Worm (Caenorhabditis elegans): Measurements from ENCODE around the gene enu-3.5.

The enu-3.5 gene

ce11 chrIII:12870060-12870696 lies 7.8 kb upstream of the enu-3.5 start, which contains the start of gene Y37D8A.6:
TSS of gene Y37D8A.6 (minus strand) at chrIII:12870297.
- peak; percentile 14 for TF ChIP-seq nhr-71 (tag; optimal IDR thresholded peaks at IDR 0.05)
- no peak for TF ChIP-seq zag-1 (tag; optimal IDR thresholded peaks at IDR 0.05)
- TF ChIP-seq lin-35 (GFP tag; optimal IDR thresholded peaks at IDR 0.05): peak in 1 of 2 experiments; percentile 55
- TF ChIP-seq mep-1 (tag; optimal IDR thresholded peaks at IDR 0.05): peak; percentile 9
- TF ChIP-seq pax-3 (tag; optimal IDR thresholded peaks at IDR 0.05): no peak
- peak; percentile 19 for TF ChIP-seq nhr-47 (tag; optimal IDR thresholded peaks at IDR 0.05)
- no peak for TF ChIP-seq ceh-8 (GFP tag; optimal IDR thresholded peaks at IDR 0.05)
- TF ChIP-seq efl-1 (optimal IDR thresholded peaks at IDR 0.05): peak in 1 of 2 experiments; percentile 39
- TF ChIP-seq efl-1 (GFP tag; optimal IDR thresholded peaks at IDR 0.05 in 1 of 2): peak; percentile 27 to 87
- TF ChIP-seq unc-98 (GFP tag; IDR thresholded peaks at IDR 0.05): no peak
- TF ChIP-seq F16B12.6 (tag; optimal IDR thresholded peaks at IDR 0.05): peak; percentile 78
- TF ChIP-seq dpl-1 (GFP tag; optimal IDR thresholded peaks at IDR 0.05): peak in 2 of 3 experiments; percentile 39 to 50
- TF ChIP-seq lsy-2 (tag; optimal IDR thresholded peaks at IDR 0.05): peak; percentile 15 to 27

DNA sequence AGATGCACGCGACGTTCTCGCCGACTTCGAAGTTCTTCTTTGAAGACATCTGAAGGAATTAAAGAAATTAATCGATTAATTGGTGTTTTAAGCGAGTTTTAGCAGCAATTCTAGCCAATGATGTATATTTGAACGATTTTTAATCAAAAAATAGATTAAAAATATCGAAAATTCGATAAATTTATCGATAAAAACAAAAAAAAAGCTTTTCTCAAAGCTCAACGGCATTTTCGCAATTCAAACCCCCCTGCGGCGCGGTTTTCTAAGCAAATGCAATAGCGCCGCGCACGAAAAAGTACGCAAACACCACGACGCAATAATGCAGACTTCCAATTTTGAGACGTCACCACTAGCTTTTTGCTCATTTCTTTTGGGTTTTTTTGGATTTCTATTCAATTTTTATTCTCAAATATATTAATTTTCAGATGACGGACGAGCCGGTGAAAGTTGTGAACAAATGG lies 3.4 kb upstream of the enu-3.5 start, which contains the start of the genes mrg-1 and spcs-2:
Gene mrg-1, minus strand, starts transcription at position 51 of the 461 bp plus-strand sequence.
Gene spcs-2, plus strand, starts transcription at position 426 of the 461 bp plus-strand sequence.
- peak; percentile 54 for TF ChIP-seq jun-1 (tag; optimal IDR thresholded peaks at IDR 0.05)
- TF ChIP-seq pag-3 (tag; optimal IDR thresholded peaks at IDR 0.05; ENCODE audit: borderline replicate concordance, insufficient read depth): no peak
- no peak for TF ChIP-seq C34B4.2 (tag; optimal IDR thresholded peaks at IDR 0.05)
- peak; percentile 74 for TF ChIP-seq hpl-2 (GFP tag; optimal IDR thresholded peaks at IDR 0.05)
- TF ChIP-seq lir-3 (tag; optimal IDR thresholded peaks at IDR 0.05; ENCODE audit: poor library complexity): peak; percentile 84
- no peak for TF ChIP-seq nhr-11 (tag; optimal IDR thresholded peaks at IDR 0.05)
- TF ChIP-seq mab-9 (GFP tag; IDR thresholded peaks at IDR 0.05): 0 out of 2 replicates have a peak, but pooled peaks have one; percentile 21
- peak; percentile 64 for TF ChIP-seq fkh-10 (GFP tag; optimal IDR thresholded peaks at IDR 0.05)
- peak; percentile 87 for TF ChIP-seq dsc-1 (tag; optimal IDR thresholded peaks at IDR 0.05)
- peak; percentile 88 for TF ChIP-seq nhr-19 (GFP tag; conservative IDR thresholded peaks at IDR 0.05)
- peak; percentile 89 for TF ChIP-seq mep-1 (tag; optimal IDR thresholded peaks at IDR 0.05)
- TF ChIP-seq pax-3 (tag; optimal IDR thresholded peaks at IDR 0.05): peak; percentile 58
- TF ChIP-seq F16B12.6 (tag; optimal IDR thresholded peaks at IDR 0.05): peak; percentile 99
- no peak for TF ChIP-seq ets-5 (GFP tag; IDR thresholded peaks at IDR 0.05)
- TF ChIP-seq nhr-20 (tag; optimal IDR thresholded peaks at IDR 0.05): peak; percentile 89
- peak; percentile 69 for TF ChIP-seq irx-1 (tag; optimal IDR thresholded peaks at IDR 0.05)
- peak; percentile 87 for TF ChIP-seq fkh-8 (tag; optimal IDR thresholded peaks at IDR 0.05)
- TF ChIP-seq elt-2 (tag; optimal IDR thresholded peaks at IDR 0.05): peak; percentile 61
- TF ChIP-seq unc-62 (GFP tag; optimal IDR thresholded peaks at IDR 0.05): no peak
- TF ChIP-seq ces-1 (GFP tag; optimal IDR thresholded peaks at IDR 0.05): no peak
- peak; percentile 61 for TF ChIP-seq nhr-237 (tag; optimal IDR thresholded peaks at IDR 0.05)
- TF ChIP-seq ceh-82 (tag; optimal IDR thresholded peaks at IDR 0.05): peak; percentile 90 to 91 (median 91)
- no peak for TF ChIP-seq unc-30 (tag; optimal IDR thresholded peaks at IDR 0.05)
- no peak for TF ChIP-seq efl-3 (GFP tag; optimal IDR thresholded peaks at IDR 0.05)
- TF ChIP-seq egl-27 (tag; optimal IDR thresholded peaks at IDR 0.05): no peak
- peak; percentile 83 for TF ChIP-seq fos-1 (tag; optimal IDR thresholded peaks at IDR 0.05)
- no peak for TF ChIP-seq Y116A8C.19 (tag; optimal IDR thresholded peaks at IDR 0.05; ENCODE audit: borderline replicate concordance)
- peak; percentile 80 for TF ChIP-seq C04F5.9 (tag; optimal IDR thresholded peaks at IDR 0.05)
- peak; percentile 89 to 90 for TF ChIP-seq efl-1 (optimal IDR thresholded peaks at IDR 0.05)
- TF ChIP-seq efl-1 (GFP tag; optimal IDR thresholded peaks at IDR 0.05 in 1 of 2): peak; percentile 87 to 99
- peak; percentile 70 for TF ChIP-seq ceh-8 (GFP tag; optimal IDR thresholded peaks at IDR 0.05)
- no peak for TF ChIP-seq nhr-28 (tag; optimal IDR thresholded peaks at IDR 0.05)
- TF ChIP-seq ama-1 (optimal IDR thresholded peaks at IDR 0.05): no peak
- TF ChIP-seq unc-98 (GFP tag; IDR thresholded peaks at IDR 0.05): peak; percentile 45; the same call in 1 of the 2 replicates
- TF ChIP-seq blmp-1 (tag; optimal IDR thresholded peaks at IDR 0.05): no peak
- TF ChIP-seq nhr-76 (tag; optimal IDR thresholded peaks at IDR 0.05): no peak
- peak in 1 of 2 experiments; percentile 71 for TF ChIP-seq mdl-1 (tag; optimal IDR thresholded peaks at IDR 0.05)
- TF ChIP-seq C16A3.4 (tag; optimal IDR thresholded peaks at IDR 0.05): peak; percentile 93
- peak; percentile 39 for TF ChIP-seq fkh-4 (tag; optimal IDR thresholded peaks at IDR 0.05; ENCODE audit: borderline replicate concordance)
- peak; percentile 82 for TF ChIP-seq lin-15B (tag; optimal IDR thresholded peaks at IDR 0.05)
- peak; percentile 74 for TF ChIP-seq ztf-4 (tag; optimal IDR thresholded peaks at IDR 0.05)
- TF ChIP-seq snu-23 (GFP tag; optimal IDR thresholded peaks at IDR 0.05): peak; percentile 95
- TF ChIP-seq nhr-84 (tag; optimal IDR thresholded peaks at IDR 0.05): no peak

All from whole organism, L1 larva.